Worm (Caenorhabditis elegans) whole organism, late embryonic: ENCODE measurements around the gene nas-28.
A peak's percentile ranks its signal among the peaks of the same experiment; 100 is the strongest.

Source experiments
- C08G9.2 ChIP-seq: sonication (generic microtip); optimal IDR thresholded peaks from 2 replicates; lab custom pipeline; 2016; ENCODE audit warnings: mild to moderate bottlenecking, missing genetic modification characterization, moderate library complexity, missing compliant biosample characterization
- C38D4.7 ChIP-seq: fragments of 200-800 bp; sonication (Bioruptor generic); optimal IDR thresholded peaks from 2 replicates; lab custom pipeline; 2018; ENCODE audit warnings: mild to moderate bottlenecking, missing genetic modification characterization, moderate library complexity, missing compliant biosample characterization
- K02D7.2 ChIP-seq: sonication (generic microtip); optimal IDR thresholded peaks from 2 replicates; lab custom pipeline; 2017; ENCODE audit warnings: mild to moderate bottlenecking, missing genetic modification characterization, missing compliant biosample characterization
- T23F11.4 ChIP-seq: fragments of 200-800 bp; sonication (Bioruptor generic); optimal IDR thresholded peaks from 2 replicates; lab custom pipeline; 2018; ENCODE audit warnings: mild to moderate bottlenecking, missing genetic modification characterization, missing compliant biosample characterization
- Y22D7AL.16 ChIP-seq: sonication (generic microtip); optimal IDR thresholded peaks from 2 replicates; lab custom pipeline; 2016; ENCODE audit warnings: missing genetic modification characterization, missing compliant biosample characterization
- ceh-14 ChIP-seq: sonication (generic microtip); optimal IDR thresholded peaks from 2 replicates; lab custom pipeline; 2016; ENCODE audit warnings: missing genotype, missing genetic modification characterization, missing compliant biosample characterization
- ceh-18 ChIP-seq: sonication (generic microtip); optimal IDR thresholded peaks from 2 replicates; lab custom pipeline; 2016; ENCODE audit warnings: missing genetic modification characterization, missing compliant biosample characterization
- ceh-19 ChIP-seq: fragments of 200-800 bp; sonication (Bioruptor generic); optimal IDR thresholded peaks from 2 replicates; lab custom pipeline; 2018; ENCODE audit warnings: mild to moderate bottlenecking, missing genetic modification characterization, missing compliant biosample characterization
- ceh-2 ChIP-seq: sonication (generic microtip); optimal IDR thresholded peaks from 2 replicates; lab custom pipeline; 2016; ENCODE audit warnings: missing genotype, missing genetic modification characterization, missing compliant biosample characterization
- ceh-24 ChIP-seq: sonication (generic microtip); optimal IDR thresholded peaks from 2 replicates; lab custom pipeline; 2016; ENCODE audit warnings: mild to moderate bottlenecking, missing genetic modification characterization, missing compliant biosample characterization
- ceh-30 ChIP-seq: fragments of 150-350 bp; optimal IDR thresholded peaks from 2 replicates; lab custom pipeline; 2014; ENCODE audit warnings: missing biosample characterization, missing genetic modification characterization
- ceh-31 ChIP-seq: sonication (generic microtip); optimal IDR thresholded peaks from 2 replicates; lab custom pipeline; 2016; ENCODE audit warnings: missing genetic modification characterization, missing compliant biosample characterization
- ceh-48 ChIP-seq: sonication (generic microtip); optimal IDR thresholded peaks from 2 replicates; lab custom pipeline; 2016; ENCODE audit warnings: missing genetic modification characterization, inconsistent platforms, missing compliant biosample characterization
- ceh-6 ChIP-seq: fragments of 200-800 bp; sonication (Bioruptor generic); optimal IDR thresholded peaks from 2 replicates; lab custom pipeline; 2018; ENCODE audit warnings: mild to moderate bottlenecking, missing genetic modification characterization, missing compliant biosample characterization
- ceh-9 ChIP-seq: sonication (generic microtip); optimal IDR thresholded peaks from 2 replicates; lab custom pipeline; 2016; ENCODE audit warnings: mild to moderate bottlenecking, missing genetic modification characterization, inconsistent platforms, missing compliant biosample characterization
- che-1 ChIP-seq: sonication (generic microtip); optimal IDR thresholded peaks from 2 replicates; lab custom pipeline; 2016; ENCODE audit warnings: mild to moderate bottlenecking, missing genetic modification characterization, missing compliant biosample characterization
- dve-1 ChIP-seq: sonication (generic microtip); optimal IDR thresholded peaks from 2 replicates; lab custom pipeline; 2017; ENCODE audit warnings: antibody characterized with exemption, mild to moderate bottlenecking, missing genetic modification characterization, missing compliant biosample characterization
- elt-2 ChIP-seq: sonication (generic microtip); optimal IDR thresholded peaks from 2 replicates; lab custom pipeline; 2016; ENCODE audit warnings: missing genetic modification reagents, missing genetic modification characterization, missing compliant biosample characterization
- fax-1 ChIP-seq: sonication (generic microtip); optimal IDR thresholded peaks from 2 replicates; lab custom pipeline; 2016; ENCODE audit warnings: missing genotype, missing genetic modification characterization, missing compliant biosample characterization
- fkh-6 ChIP-seq: sonication (generic microtip); optimal IDR thresholded peaks from 2 replicates; lab custom pipeline; 2016; ENCODE audit warnings: missing genetic modification characterization, missing compliant biosample characterization
- gmeb-2 ChIP-seq: sonication (generic microtip); optimal IDR thresholded peaks from 2 replicates; lab custom pipeline; 2016; ENCODE audit warnings: missing genetic modification characterization, inconsistent platforms, missing compliant biosample characterization
- hlh-13 ChIP-seq: fragments of 200-800 bp; sonication (Bioruptor generic); optimal IDR thresholded peaks from 2 replicates; lab custom pipeline; 2018; ENCODE audit warnings: mild to moderate bottlenecking, missing genetic modification characterization, missing compliant biosample characterization
- hlh-30 ChIP-seq: sonication (generic microtip); optimal IDR thresholded peaks from 2 replicates; lab custom pipeline; 2017; ENCODE audit warnings: antibody characterized with exemption, missing genetic modification characterization, missing compliant biosample characterization; ENCODE audit not compliant: insufficient read depth
- lim-6 ChIP-seq: sonication (generic microtip); optimal IDR thresholded peaks from 2 replicates; lab custom pipeline; 2016; ENCODE audit warnings: missing genetic modification characterization, missing compliant biosample characterization
- lin-11 ChIP-seq: fragments of 200-800 bp; sonication (Bioruptor generic); optimal IDR thresholded peaks from 2 replicates; lab custom pipeline; 2018; ENCODE audit warnings: mild to moderate bottlenecking, missing genetic modification characterization, missing compliant biosample characterization
- madf-2 ChIP-seq: sonication (generic microtip); optimal IDR thresholded peaks from 2 replicates; lab custom pipeline; 2017; ENCODE audit warnings: missing genetic modification characterization, missing compliant biosample characterization
- pat-9 ChIP-seq: fragments of 200-800 bp; sonication (Bioruptor generic); optimal IDR thresholded peaks from 2 replicates; lab custom pipeline; 2018; ENCODE audit warnings: mild to moderate bottlenecking, missing genetic modification characterization, moderate library complexity, missing compliant biosample characterization
- pha-2 ChIP-seq: sonication (generic microtip); optimal IDR thresholded peaks from 2 replicates; lab custom pipeline; 2017; ENCODE audit warnings: mild to moderate bottlenecking, missing genetic modification characterization, missing compliant biosample characterization
- rnt-1 ChIP-seq: sonication (generic microtip); optimal IDR thresholded peaks from 2 replicates; lab custom pipeline; 2016; ENCODE audit warnings: missing genetic modification characterization, missing compliant biosample characterization
- sox-4 ChIP-seq: sonication (generic microtip); optimal IDR thresholded peaks from 2 replicates; lab custom pipeline; 2017; ENCODE audit warnings: mild to moderate bottlenecking, missing genetic modification characterization, inconsistent platforms, missing compliant biosample characterization
- tbx-2 ChIP-seq: sonication (generic microtip); optimal IDR thresholded peaks from 2 replicates; lab custom pipeline; 2016; ENCODE audit warnings: missing genetic modification characterization, missing compliant biosample characterization
- unc-3 ChIP-seq, 2 experiments: fragments of 200-800 bp in 1 of 2; sonication (Bioruptor generic) in 1 of 2; sonication (generic microtip) in 1 of 2; conservative IDR thresholded peaks in 1 of 2; optimal IDR thresholded peaks in 1 of 2; 2 replicates each; pipeline versions ENCODE4 v1.3.6 to Lab custom; 2016 to 2022; ENCODE audit warnings: missing compliant biosample characterization in 2 of 2, missing genetic modification characterization in 2 of 2, missing genetic modification reagents in 1 of 2
- unc-42 ChIP-seq: sonication (generic microtip); optimal IDR thresholded peaks from 2 replicates; lab custom pipeline; 2016; ENCODE audit warnings: missing genotype, missing genetic modification characterization, missing compliant biosample characterization
- unc-86 ChIP-seq: sonication (generic microtip); optimal IDR thresholded peaks from 2 replicates; lab custom pipeline; 2016; ENCODE audit warnings: missing genetic modification characterization, missing compliant biosample characterization
- zip-5 ChIP-seq: sonication (generic microtip); optimal IDR thresholded peaks from 2 replicates; lab custom pipeline; 2016; ENCODE audit warnings: missing genetic modification characterization, missing compliant biosample characterization

nas-28 gene

ce11 chrIII:6134111-6134510 is 48.9 kb downstream of the nas-28 start:
- TF ChIP-seq ceh-2 (tag; lab: Kevin White, UChicago) = no peak
- TF ChIP-seq elt-2 (tag; lab: Kevin White, UChicago) = peak; percentile 47
- no peak for TF ChIP-seq fkh-6 (tag; lab: Kevin White, UChicago)
- TF ChIP-seq ceh-19 = no peak
- no peak for TF ChIP-seq zip-5
- TF ChIP-seq fax-1 (tag; lab: Kevin White, UChicago) = no peak
- TF ChIP-seq lim-6 (tag; lab: Kevin White, UChicago) = no peak

DNA sequence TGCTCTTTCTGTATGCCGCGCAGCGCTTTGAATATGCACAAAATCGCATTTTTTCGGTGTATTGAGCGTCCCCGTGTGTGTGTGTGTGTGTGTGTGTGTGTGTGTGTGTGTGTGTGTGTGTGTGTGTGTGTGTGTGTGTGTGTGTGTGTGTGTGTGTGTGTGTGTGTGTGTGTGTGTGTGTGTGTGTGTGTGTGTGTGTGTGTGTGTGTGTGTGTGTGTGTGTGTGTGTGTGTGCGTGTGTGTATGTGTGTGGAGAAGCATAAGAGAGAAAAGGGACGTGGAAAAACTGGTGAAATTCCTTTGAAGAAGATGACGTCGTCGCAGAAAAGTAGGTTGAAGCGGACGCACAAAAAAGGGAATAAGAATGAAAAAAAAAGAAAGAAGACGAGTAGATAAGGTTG is 49.6 kb downstream of the nas-28 start:
- TF ChIP-seq ceh-6 (GFP tag; lab: Kevin White, UChicago) = peak; percentile 59
- peak; percentile 59 for TF ChIP-seq ceh-19
- peak; percentile 44 for TF ChIP-seq hlh-13 (GFP tag; lab: Kevin White, UChicago)
- peak; percentile 49 for TF ChIP-seq tbx-2 (tag; lab: Kevin White, UChicago)
- peak; percentile 3 for TF ChIP-seq C08G9.2 (tag; lab: Kevin White, UChicago)
- TF ChIP-seq ceh-18 (tag; lab: Kevin White, UChicago) = peak; percentile 39
- TF ChIP-seq K02D7.2 (tag; lab: Kevin White, UChicago) = peak; percentile 67
- peak; percentile 34 for TF ChIP-seq unc-42 (tag; lab: Kevin White, UChicago)
- peak; percentile 60 for TF ChIP-seq sox-4
- TF ChIP-seq pha-2 = peak; percentile 27
- TF ChIP-seq T23F11.4 (GFP tag; lab: Kevin White, UChicago) = peak; percentile 65
- TF ChIP-seq C38D4.7 (GFP tag; lab: Kevin White, UChicago) = peak; percentile 63
- peak; percentile 54 for TF ChIP-seq elt-2 (tag; lab: Kevin White, UChicago)
- peak; percentile 49 for TF ChIP-seq che-1
- peak; percentile 5 for TF ChIP-seq Y22D7AL.16 (tag; lab: Kevin White, UChicago)
- TF ChIP-seq fkh-6 (tag; lab: Kevin White, UChicago) = peak; percentile 7
- peak; percentile 65 for TF ChIP-seq pat-9
- TF ChIP-seq lin-11 (tag; lab: Kevin White, UChicago) = peak; percentile 12
- TF ChIP-seq ceh-31 = peak; percentile 3
- peak; percentile 71 for TF ChIP-seq gmeb-2 (tag; lab: Kevin White, UChicago)
- peak; percentile 15 for TF ChIP-seq ceh-24 (tag; lab: Kevin White, UChicago)
- TF ChIP-seq, all 69 proteins: peak for 21; not testable (repeated sequence) for 48

DNA sequence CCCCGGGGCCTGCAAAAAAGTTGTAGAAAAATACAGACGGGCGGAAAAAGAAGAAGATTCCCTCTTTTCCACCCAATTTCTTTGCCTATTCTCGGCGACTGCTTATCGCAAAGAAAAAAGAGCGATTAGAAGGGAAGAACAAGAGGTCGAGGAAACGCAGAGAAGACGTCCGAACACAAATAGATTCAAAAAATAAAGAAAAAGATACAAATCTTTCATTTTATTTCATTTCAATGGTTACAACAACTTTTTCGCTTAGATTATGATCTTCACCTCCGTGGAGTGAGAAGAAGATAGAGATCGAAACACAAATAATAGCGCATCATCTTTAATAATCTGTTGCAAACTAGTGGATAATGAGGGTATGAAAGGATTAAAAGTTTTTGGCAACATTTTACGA is 51.0 kb downstream of the nas-28 start:
- no peak for TF ChIP-seq sox-4
- peak; percentile 42 for TF ChIP-seq rnt-1 (tag; lab: Kevin White, UChicago)
- no peak for TF ChIP-seq pha-2
- TF ChIP-seq unc-86 (tag; lab: Kevin White, UChicago) = no peak
- no peak for TF ChIP-seq ceh-9
- no peak for TF ChIP-seq ceh-14 (tag; lab: Kevin White, UChicago)
- no peak for TF ChIP-seq dve-1 (tag; lab: Kevin White, UChicago)
- no peak for TF ChIP-seq fax-1 (tag; lab: Kevin White, UChicago)
- TF ChIP-seq unc-3 (GFP tag; conservative IDR thresholded peaks at IDR 0.05; lab: Robert Waterston, UW) = no peak
- TF ChIP-seq unc-3 (tag; optimal IDR thresholded peaks at IDR 0.05; lab: Kevin White, UChicago) = no peak
- no peak for TF ChIP-seq gmeb-2 (tag; lab: Kevin White, UChicago)
- TF ChIP-seq ceh-30 (tag; lab: Kevin White, UChicago) = no peak
- no peak for TF ChIP-seq madf-2 (tag; lab: Kevin White, UChicago)
- TF ChIP-seq K02D7.2 (tag; lab: Kevin White, UChicago) = no peak
- no peak for TF ChIP-seq ceh-48 (tag; lab: Kevin White, UChicago)
- no peak for TF ChIP-seq hlh-30 (tag; lab: Kevin White, UChicago)
- TF ChIP-seq ceh-24 (tag; lab: Kevin White, UChicago) = no peak
- no peak for TF ChIP-seq C08G9.2 (tag; lab: Kevin White, UChicago)
- peak; percentile 39 for TF ChIP-seq elt-2 (tag; lab: Kevin White, UChicago)
